Worm (Caenorhabditis elegans): Measurements from ENCODE around the gene dsl-7.

The dsl-7 gene

ce11 chrV:12992891-12993290 is at the start of gene dsl-7, which contains the start of gene F15B9.11:
dsl-7 (plus strand) TSS chrV:12993150.
F15B9.11 (minus strand) TSS chrV:12992895.
- TF ChIP-seq Y56A3A.18 (GFP tag; IDR thresholded peaks at IDR 0.05) = no peak

ce11 chrV:12943399-12943798 is 49.6 kb upstream of the dsl-7 start:
- TF ChIP-seq dox-1 (GFP tag; IDR thresholded peaks at IDR 0.05) (no peak), lsl-1 (GFP tag; optimal IDR thresholded peaks at IDR 0.05) (no peak), lin-40 (tag; optimal IDR thresholded peaks at IDR 0.05) (no peak), hsf-1 (GFP tag; IDR thresholded peaks at IDR 0.05) (no peak), ztf-28 (GFP tag; IDR thresholded peaks at IDR 0.05) (no peak), egrh-3 (GFP tag; IDR thresholded peaks at IDR 0.05) (no peak), hlh-26 (GFP tag; conservative IDR thresholded peaks at IDR 0.05) (no peak), Y67H2A.10 (GFP tag; conservative IDR thresholded peaks at IDR 0.05) (no peak), bed-1 (GFP tag; IDR thresholded peaks at IDR 0.05) (no peak), T26A5.8 (tag; optimal IDR thresholded peaks at IDR 0.05) (no peak), unc-130 (GFP tag; optimal IDR thresholded peaks at IDR 0.05) (no peak), snpc-3.4 (tag; optimal IDR thresholded peaks at IDR 0.05) (no peak), somi-1 (GFP tag; optimal IDR thresholded peaks at IDR 0.05) (no peak), attf-3 (GFP tag; conservative IDR thresholded peaks at IDR 0.05) (no peak), egl-18 (GFP tag; IDR thresholded peaks at IDR 0.05) (no peak), repo-1 (tag; optimal IDR thresholded peaks at IDR 0.05) (no peak)

- no peak for TF ChIP-seq pbrm-1 (GFP tag; IDR thresholded peaks at IDR 0.05)
- no peak for TF ChIP-seq lsl-1 (GFP tag; optimal IDR thresholded peaks at IDR 0.05)
- TF ChIP-seq attf-6 (GFP tag; IDR thresholded peaks at IDR 0.05) = no peak
- no peak for TF ChIP-seq nhr-90 (tag; optimal IDR thresholded peaks at IDR 0.05)
- TF ChIP-seq hmg-1.2 (GFP tag; IDR thresholded peaks at IDR 0.05) = no peak
- no peak for TF ChIP-seq B0261.1 (tag; optimal IDR thresholded peaks at IDR 0.05)
- no peak for TF ChIP-seq atf-7 (tag; optimal IDR thresholded peaks at IDR 0.05)
- TF ChIP-seq F23B12.7 (tag; optimal IDR thresholded peaks at IDR 0.05; ENCODE audit: insufficient read depth) = no peak
- TF ChIP-seq snpc-1.1 (tag; optimal IDR thresholded peaks at IDR 0.05; ENCODE audit: insufficient read depth) = no peak
- no peak for TF ChIP-seq unc-62 (GFP tag; optimal IDR thresholded peaks at IDR 0.05)
- TF ChIP-seq let-607 (tag; optimal IDR thresholded peaks at IDR 0.05) = no peak
- TF ChIP-seq T07F8.4 (tag; optimal IDR thresholded peaks at IDR 0.05) = no peak
- TF ChIP-seq mxl-1 (tag; optimal IDR thresholded peaks at IDR 0.05) = no peak
- no peak for TF ChIP-seq ets-4 (GFP tag; optimal IDR thresholded peaks at IDR 0.05)
- TF ChIP-seq xnd-1 (tag; optimal IDR thresholded peaks at IDR 0.05) = no peak
- no peak for TF ChIP-seq tbp1 (GFP tag; optimal IDR thresholded peaks at IDR 0.05)
- TF ChIP-seq lir-1 (GFP tag; conservative IDR thresholded peaks at IDR 0.05) = no peak
- TF ChIP-seq attf-5 (GFP tag; optimal IDR thresholded peaks at IDR 0.05) = no peak
- TF ChIP-seq ztf-3 (GFP tag; optimal IDR thresholded peaks at IDR 0.05) = no peak
These were observed 48.7 kb upstream of the dsl-7 start, which contains the start of gene T16G1.3 for ce11 chrV:12944229-12944628. T16G1.3 (minus strand) TSS chrV:12944329.

- TF ChIP-seq ccch-3 (GFP tag; optimal IDR thresholded peaks at IDR 0.05) = no peak
- TF ChIP-seq lag-1 (GFP tag; IDR thresholded peaks at IDR 0.05) = no peak
- TF ChIP-seq F33H1.4 (GFP tag; IDR thresholded peaks at IDR 0.05) = no peak
- no peak for TF ChIP-seq ztf-25 (GFP tag; IDR thresholded peaks at IDR 0.05)
- TF ChIP-seq lsl-1 (GFP tag; optimal IDR thresholded peaks at IDR 0.05) = no peak
- no peak for TF ChIP-seq bed-1 (GFP tag; IDR thresholded peaks at IDR 0.05)
- no peak for TF ChIP-seq hsf-1 (GFP tag; IDR thresholded peaks at IDR 0.05)
- no peak for TF ChIP-seq mxl-1 (tag; optimal IDR thresholded peaks at IDR 0.05)
- no peak for TF ChIP-seq zfh-2 (GFP tag; conservative IDR thresholded peaks at IDR 0.05)
- no peak for TF ChIP-seq let-607 (tag; optimal IDR thresholded peaks at IDR 0.05)
- no peak for TF ChIP-seq cebp-1 (GFP tag; IDR thresholded peaks at IDR 0.05)
- TF ChIP-seq cebp-1 (tag; optimal IDR thresholded peaks at IDR 0.05) = no peak
- no peak for TF ChIP-seq B0035.1 (tag; optimal IDR thresholded peaks at IDR 0.05)
These were observed 48.2 kb upstream of the dsl-7 start, which contains the start of gene grl-2 for ce11 chrV:12944775-12945174. grl-2 (plus strand) TSS chrV:12945075.

Measured in whole organism, young adult.